Fruit fly (Drosophila melanogaster): ENCODE data around the gene Rsph1.

DNA sequence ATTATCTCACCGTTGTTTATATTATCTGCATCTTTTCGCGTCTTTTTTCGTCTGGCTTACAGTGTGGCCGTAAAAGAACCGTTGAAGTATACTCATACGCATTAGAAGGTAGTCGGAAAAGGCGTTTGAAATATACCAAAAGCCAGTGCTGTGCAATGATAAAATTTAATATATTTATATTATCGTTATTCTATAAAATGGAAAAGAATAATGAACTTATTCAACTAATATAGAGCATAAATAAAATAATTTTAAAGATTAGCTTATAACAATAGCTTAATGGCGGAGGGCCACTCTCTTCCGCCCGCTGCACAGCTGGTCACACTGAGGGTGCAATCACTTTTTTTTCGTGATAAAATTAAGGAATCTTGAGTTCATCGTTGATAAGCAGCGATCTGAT, 8.6 kb downstream of the Rsph1 start, which contains the start of the genes CG16974 and Edem2:
- TF ChIP-seq Dll (optimal IDR thresholded peaks at IDR 0.05) (no peak), usp (GFP tag; optimal IDR thresholded peaks at IDR 0.05) (no peak), pan (optimal IDR thresholded peaks at IDR 0.05) (no peak), CG8478 (optimal IDR thresholded peaks at IDR 0.05) (no peak), EcR (GFP tag; optimal IDR thresholded peaks at IDR 0.05) (no peak)

All from whole organism.